Worm (Caenorhabditis elegans) whole organism, young adult: ENCODE measurements around the gene adm-2.
A peak's percentile ranks its signal among the peaks of the same experiment; 100 is the strongest.

Experiments
- B0035.1 ChIP-seq: sonication (generic microtip); optimal IDR thresholded peaks from 2 replicates; lab custom pipeline; 2016; ENCODE audit warnings: missing genetic modification characterization, mild to moderate bottlenecking, missing compliant biosample characterization, missing genotype, missing genetic modification reagents
- B0261.1 ChIP-seq: sonication (generic microtip); optimal IDR thresholded peaks from 2 replicates; lab custom pipeline; 2016; ENCODE audit warnings: mild to moderate bottlenecking, missing genetic modification characterization, moderate library complexity, missing compliant biosample characterization
- B0336.3 ChIP-seq: fragments of 200-800 bp; sonication (Bioruptor generic); IDR thresholded peaks from 2 replicates; pipeline ENCODE4 v1.3.6; 2022; ENCODE audit warnings: missing genetic modification characterization, missing compliant biosample characterization
- C17E4.6 ChIP-seq: fragments of 200-800 bp; sonication (Bioruptor generic); IDR thresholded peaks from 2 replicates; pipeline ENCODE4 v1.3.6; 2022; ENCODE audit warnings: missing genetic modification reagents, missing genetic modification characterization, missing compliant biosample characterization
- F10E7.11 ChIP-seq: sonication (generic microtip); optimal IDR thresholded peaks from 2 replicates; lab custom pipeline; 2017; ENCODE audit warnings: mild to moderate bottlenecking, missing genetic modification characterization, moderate library complexity, missing compliant biosample characterization
- F37B4.10 ChIP-seq: fragments of 200-800 bp; sonication (Bioruptor generic); IDR thresholded peaks from 2 replicates; pipeline ENCODE4 v1.3.6; 2022; ENCODE audit warnings: missing genetic modification characterization, missing compliant biosample characterization
- F52B5.7 ChIP-seq: sonication (generic microtip); optimal IDR thresholded peaks from 2 replicates; lab custom pipeline; 2016; ENCODE audit warnings: mild to moderate bottlenecking, missing genetic modification characterization, missing compliant biosample characterization
- F55B11.4 ChIP-seq: sonication (generic microtip); optimal IDR thresholded peaks from 2 replicates; lab custom pipeline; 2016; ENCODE audit warnings: missing compliant biosample characterization, missing genetic modification characterization, borderline replicate concordance; ENCODE audit not compliant: insufficient read depth
- F57C9.4 ChIP-seq: sonication (generic microtip); optimal IDR thresholded peaks from 2 replicates; lab custom pipeline; 2017; ENCODE audit warnings: mild to moderate bottlenecking, missing genetic modification characterization, missing compliant biosample characterization
- K11D2.4 ChIP-seq: fragments of 200-800 bp; sonication (Bioruptor generic); IDR thresholded peaks from 2 replicates; pipeline ENCODE4 v1.3.6; 2022; ENCODE audit warnings: missing genetic modification reagents, missing genetic modification characterization, missing compliant biosample characterization
- atf-7 ChIP-seq: sonication (generic microtip); optimal IDR thresholded peaks from 2 replicates; lab custom pipeline; 2017; ENCODE audit warnings: mild to moderate bottlenecking, missing genetic modification characterization, missing compliant biosample characterization
- athp-1 ChIP-seq: sonication (generic microtip); optimal IDR thresholded peaks from 2 replicates; lab custom pipeline; 2017; ENCODE audit warnings: mild to moderate bottlenecking, missing genetic modification characterization, missing compliant biosample characterization
- attf-5 ChIP-seq: fragments of 200-800 bp; sonication (Bioruptor generic); optimal IDR thresholded peaks from 2 replicates; lab custom pipeline; 2018; ENCODE audit warnings: mild to moderate bottlenecking, missing genetic modification characterization, missing compliant biosample characterization
- bed-2 ChIP-seq: fragments of 200-800 bp; sonication (Bioruptor generic); IDR thresholded peaks from 2 replicates; pipeline ENCODE4 v1.3.6; 2022; ENCODE audit warnings: missing genetic modification reagents, missing genetic modification characterization, missing compliant biosample characterization
- cebp-1 ChIP-seq, 2 experiments: fragments of 200-800 bp in 1 of 2; sonication (Bioruptor generic) in 1 of 2; sonication (generic microtip) in 1 of 2; IDR thresholded peaks in 1 of 2; optimal IDR thresholded peaks in 1 of 2; 2 replicates each; pipeline versions ENCODE4 v1.3.6 to Lab custom; 2017 to 2022; ENCODE audit warnings: missing compliant biosample characterization in 2 of 2, missing genetic modification characterization in 2 of 2, mild to moderate bottlenecking in 1 of 2, missing genetic modification reagents in 1 of 2, moderate library complexity in 1 of 2
- ceh-27 ChIP-seq: fragments of 200-800 bp; sonication (Bioruptor generic); optimal IDR thresholded peaks from 2 replicates; lab custom pipeline; 2018; ENCODE audit warnings: mild to moderate bottlenecking, missing genetic modification characterization, moderate library complexity, missing compliant biosample characterization
- ceh-91 ChIP-seq: fragments of 200-800 bp; sonication (Bioruptor generic); IDR thresholded peaks from 2 replicates; pipeline ENCODE4 v1.3.6; 2022; ENCODE audit warnings: missing genetic modification reagents, missing genetic modification characterization, missing compliant biosample characterization
- die-1 ChIP-seq: sonication (generic microtip); optimal IDR thresholded peaks from 2 replicates; lab custom pipeline; 2016; ENCODE audit warnings: missing genotype, mild to moderate bottlenecking, missing genetic modification characterization, missing compliant biosample characterization
- dox-1 ChIP-seq: fragments of 200-800 bp; sonication (Bioruptor generic); IDR thresholded peaks from 2 replicates; pipeline ENCODE4 v1.3.6; 2022; ENCODE audit warnings: missing genetic modification reagents, missing genetic modification characterization, missing compliant biosample characterization
- efl-1 ChIP-seq: fragments of 150-350 bp; optimal IDR thresholded peaks from 2 replicates; lab custom pipeline; 2014; ENCODE audit warnings: missing biosample characterization, missing genetic modification reagents, missing genetic modification characterization
- egl-44 ChIP-seq: fragments of 200-800 bp; sonication (Bioruptor generic); IDR thresholded peaks from 2 replicates; pipeline ENCODE4 v1.3.6; 2022; ENCODE audit warnings: missing genetic modification reagents, missing genetic modification characterization, missing compliant biosample characterization
- him-1 ChIP-seq: sonication (generic microtip); optimal IDR thresholded peaks from 2 replicates; lab custom pipeline; 2016; ENCODE audit warnings: missing genotype, missing genetic modification reagents, missing genetic modification characterization, missing compliant biosample characterization
- hmg-1.2 ChIP-seq: fragments of 200-800 bp; sonication (Bioruptor generic); IDR thresholded peaks from 2 replicates; pipeline ENCODE4 v1.3.6; 2022; ENCODE audit warnings: missing genetic modification reagents, missing genetic modification characterization, missing compliant biosample characterization
- hmg-20 ChIP-seq: fragments of 200-800 bp; sonication (Bioruptor generic); IDR thresholded peaks from 2 replicates; pipeline ENCODE4 v1.3.6; 2022; ENCODE audit warnings: missing genetic modification reagents, missing genetic modification characterization, missing compliant biosample characterization
- hrde-1 ChIP-seq: sonication (generic microtip); optimal IDR thresholded peaks from 2 replicates; lab custom pipeline; 2016; ENCODE audit warnings: missing genetic modification characterization, mild to moderate bottlenecking, missing compliant biosample characterization, moderate library complexity, missing genotype, missing genetic modification reagents, borderline replicate concordance
- hsf-1 ChIP-seq: fragments of 200-800 bp; sonication (Bioruptor generic); IDR thresholded peaks from 2 replicates; pipeline ENCODE4 v1.3.6; 2022; ENCODE audit warnings: missing genetic modification reagents, missing genetic modification characterization, missing compliant biosample characterization
- let-607 ChIP-seq, 2 experiments: fragments of 200-800 bp in 1 of 2; sonication (Bioruptor generic) in 1 of 2; sonication (generic microtip) in 1 of 2; optimal IDR thresholded peaks; 2 replicates each; lab custom pipeline; 2016 to 2018; ENCODE audit warnings: mild to moderate bottlenecking in 2 of 2, missing compliant biosample characterization in 2 of 2, missing genetic modification characterization in 2 of 2, moderate library complexity in 2 of 2, missing genotype in 1 of 2
- madf-3 ChIP-seq: fragments of 200-800 bp; sonication (Bioruptor generic); IDR thresholded peaks from 2 replicates; pipeline ENCODE4 v1.3.6; 2022; ENCODE audit warnings: missing genetic modification reagents, missing genetic modification characterization, missing compliant biosample characterization
- madf-6 ChIP-seq: fragments of 200-800 bp; sonication (Bioruptor generic); IDR thresholded peaks from 2 replicates; pipeline ENCODE4 v1.3.6; 2022; ENCODE audit warnings: missing genetic modification reagents, missing genetic modification characterization, missing compliant biosample characterization
- mcd-1 ChIP-seq: fragments of 200-800 bp; sonication (Bioruptor generic); IDR thresholded peaks from 2 replicates; pipeline ENCODE4 v1.3.6; 2022; ENCODE audit warnings: missing genetic modification reagents, missing genetic modification characterization, missing compliant biosample characterization
- mel-28 ChIP-seq: sonication (generic microtip); optimal IDR thresholded peaks from 2 replicates; lab custom pipeline; 2016; ENCODE audit warnings: borderline replicate concordance, mild to moderate bottlenecking, missing genetic modification characterization, missing compliant biosample characterization
- mes-4 ChIP-seq: sonication (generic microtip); optimal IDR thresholded peaks from 2 replicates; lab custom pipeline; 2016; ENCODE audit warnings: missing genotype, missing genetic modification characterization, missing compliant biosample characterization
- nfyb-1 ChIP-seq: fragments of 200-800 bp; sonication (Bioruptor generic); IDR thresholded peaks from 2 replicates; pipeline ENCODE4 v1.3.6; 2022; ENCODE audit warnings: missing genetic modification reagents, missing genetic modification characterization, missing compliant biosample characterization
- nhr-120 ChIP-seq: fragments of 200-800 bp; sonication (Bioruptor generic); IDR thresholded peaks from 2 replicates; pipeline ENCODE4 v1.3.6; 2022; ENCODE audit warnings: missing genetic modification characterization, missing compliant biosample characterization
- nhr-179 ChIP-seq: sonication (generic microtip); optimal IDR thresholded peaks from 2 replicates; lab custom pipeline; 2016; ENCODE audit warnings: mild to moderate bottlenecking, missing genetic modification characterization, missing compliant biosample characterization
- nhr-80 ChIP-seq: sonication (generic microtip); optimal IDR thresholded peaks from 2 replicates; lab custom pipeline; 2016; ENCODE audit warnings: missing genetic modification characterization, missing compliant biosample characterization
- rcor-1 ChIP-seq: fragments of 200-800 bp; sonication (Bioruptor generic); IDR thresholded peaks from 2 replicates; pipeline ENCODE4 v1.3.6; 2022; ENCODE audit warnings: missing genetic modification reagents, missing genetic modification characterization, missing compliant biosample characterization
- rpc-1 ChIP-seq, 2 experiments: fragments of 150-350 bp in 1 of 2; sonication (generic microtip) in 1 of 2; optimal IDR thresholded peaks; 2 replicates each; lab custom pipeline; 2014 to 2018; ENCODE audit warnings: missing biosample characterization in 1 of 2, missing genetic modification characterization in 1 of 2, missing genetic modification reagents in 1 of 2, missing genotype in 1 of 2
- snpc-1.1 ChIP-seq: sonication (generic microtip); optimal IDR thresholded peaks from 2 replicates; lab custom pipeline; 2017; ENCODE audit warnings: missing genetic modification characterization, mild to moderate bottlenecking, missing compliant biosample characterization, antibody characterized with exemption, moderate library complexity, missing genotype, missing genetic modification reagents; ENCODE audit not compliant: insufficient read depth
- snpc-1.3 ChIP-seq: sonication (generic microtip); optimal IDR thresholded peaks from 2 replicates; lab custom pipeline; 2017; ENCODE audit warnings: missing genetic modification characterization, mild to moderate bottlenecking, missing compliant biosample characterization, antibody characterized with exemption, moderate library complexity, missing genotype, missing genetic modification reagents; ENCODE audit not compliant: insufficient read depth
- snpc-3.4 ChIP-seq: sonication (generic microtip); optimal IDR thresholded peaks from 2 replicates; lab custom pipeline; 2017; ENCODE audit warnings: missing genetic modification characterization, mild to moderate bottlenecking, missing compliant biosample characterization, antibody characterized with exemption, moderate library complexity, missing genotype, missing genetic modification reagents
- unc-130 ChIP-seq: sonication (generic microtip); optimal IDR thresholded peaks from 2 replicates; lab custom pipeline; 2016; ENCODE audit warnings: missing genetic modification reagents, missing genetic modification characterization, missing compliant biosample characterization
- unc-62 ChIP-seq: fragments of 150-350 bp; optimal IDR thresholded peaks from 2 replicates; lab custom pipeline; 2014; ENCODE audit warnings: missing biosample characterization, missing genetic modification reagents, missing genetic modification characterization
- ztf-18 ChIP-seq: sonication (generic microtip); optimal IDR thresholded peaks from 2 replicates; lab custom pipeline; 2016; ENCODE audit warnings: missing genotype, mild to moderate bottlenecking, missing genetic modification characterization, missing compliant biosample characterization
- ztf-22 ChIP-seq: fragments of 200-800 bp; sonication (Bioruptor generic); optimal IDR thresholded peaks from 2 replicates; lab custom pipeline; 2018; ENCODE audit warnings: mild to moderate bottlenecking, missing genetic modification characterization, moderate library complexity, missing compliant biosample characterization
- ztf-26 ChIP-seq: sonication (generic microtip); optimal IDR thresholded peaks from 2 replicates; lab custom pipeline; 2017; ENCODE audit warnings: missing genetic modification characterization, missing compliant biosample characterization
- ztf-6 ChIP-seq: fragments of 200-800 bp; sonication (Bioruptor generic); IDR thresholded peaks from 2 replicates; pipeline ENCODE4 v1.3.6; 2022; ENCODE audit warnings: missing genetic modification reagents, missing genetic modification characterization, missing compliant biosample characterization

The adm-2 gene

ce11 chrX:13653573-13653972 is 34.2 kb upstream of the adm-2 start (continued):
- TF ChIP-seq hrde-1 (tag; lab: Kevin White, UChicago) = peak; percentile 58
- no peak for TF ChIP-seq nhr-120
- peak; percentile 64 for TF ChIP-seq hmg-1.2 (GFP tag; lab: Robert Waterston, UW)
- TF ChIP-seq rpc-1 (optimal IDR thresholded peaks at IDR 0.05; lab: Kevin White, UChicago) = peak; percentile 94
- peak; percentile 96 for TF ChIP-seq rpc-1 (tag; optimal IDR thresholded peaks at IDR 0.05; lab: Kevin White, UChicago)
- TF ChIP-seq dox-1 (GFP tag; lab: Robert Waterston, UW) = peak; percentile 80
- no peak for TF ChIP-seq F55B11.4 (tag; lab: Kevin White, UChicago)
- TF ChIP-seq egl-44 (GFP tag; lab: Robert Waterston, UW) = no peak
- peak; percentile 14 for TF ChIP-seq F10E7.11 (tag; lab: Kevin White, UChicago)
- TF ChIP-seq snpc-1.1 = peak; percentile 60
- 0 out of 2 replicates have a peak, but pooled peaks have one; percentile 12 for TF ChIP-seq ztf-6 (GFP tag; lab: Robert Waterston, UW)
- TF ChIP-seq athp-1 (tag; lab: Kevin White, UChicago) = no peak
- no peak for TF ChIP-seq F57C9.4 (tag; lab: Kevin White, UChicago)
- peak; percentile 56 for TF ChIP-seq ztf-18 (tag; lab: Kevin White, UChicago)
- no peak for TF ChIP-seq mel-28 (tag; lab: Kevin White, UChicago)
- TF ChIP-seq madf-3 (GFP tag; lab: Robert Waterston, UW) = no peak
- TF ChIP-seq snpc-1.3 (tag; lab: Kevin White, UChicago) = peak; percentile 51
- TF ChIP-seq hmg-20 (GFP tag; lab: Robert Waterston, UW) = peak; percentile 57; the same call in 1 of the 2 replicates
- TF ChIP-seq nhr-80 (tag; lab: Kevin White, UChicago) = peak; percentile 20
- TF ChIP-seq die-1 (tag; lab: Kevin White, UChicago) = peak; percentile 87
- TF ChIP-seq madf-6 (GFP tag; lab: Robert Waterston, UW) = peak; percentile 42; the same call in 1 of the 2 replicates
- no peak for TF ChIP-seq mcd-1
- TF ChIP-seq cebp-1 (GFP tag; IDR thresholded peaks at IDR 0.05; lab: Robert Waterston, UW) = peak; percentile 62; the same call in 1 of the 2 replicates
- TF ChIP-seq cebp-1 (tag; optimal IDR thresholded peaks at IDR 0.05; lab: Kevin White, UChicago) = no peak
- no peak for TF ChIP-seq B0035.1 (tag; lab: Kevin White, UChicago)
- peak; percentile 53; the same call in 1 of the 2 replicates for TF ChIP-seq nfyb-1 (GFP tag; lab: Robert Waterston, UW)
- TF ChIP-seq unc-62 (GFP tag; lab: Kevin White, UChicago) = no peak
- peak; percentile 39 for TF ChIP-seq attf-5 (GFP tag; lab: Kevin White, UChicago)
- TF ChIP-seq unc-130 (GFP tag; lab: Kevin White, UChicago) = peak; percentile 5
- 0 out of 2 replicates have a peak, but pooled peaks have one; percentile 12 for TF ChIP-seq hsf-1 (GFP tag; lab: Robert Waterston, UW)
- TF ChIP-seq mes-4 (tag; lab: Kevin White, UChicago) = peak; percentile 11
- TF ChIP-seq F37B4.10 (GFP tag; lab: Robert Waterston, UW) = no peak
- no peak for TF ChIP-seq ceh-91 (GFP tag; lab: Robert Waterston, UW)
- TF ChIP-seq efl-1 = no peak
- TF ChIP-seq F52B5.7 (tag; lab: Kevin White, UChicago) = peak; percentile 41
- peak; percentile 42 for TF ChIP-seq snpc-3.4
- TF ChIP-seq C17E4.6 (GFP tag; lab: Robert Waterston, UW) = no peak
- TF ChIP-seq him-1 (tag; lab: Kevin White, UChicago) = peak; percentile 83
- peak; percentile 30 for TF ChIP-seq nhr-179
- peak; percentile 21 for TF ChIP-seq atf-7 (tag; lab: Kevin White, UChicago)
- TF ChIP-seq ztf-26 = peak; percentile 10
- no peak for TF ChIP-seq K11D2.4 (GFP tag; lab: Robert Waterston, UW)
- TF ChIP-seq bed-2 = no peak
- TF ChIP-seq let-607 (tag; optimal IDR thresholded peaks at IDR 0.05; lab: Kevin White, UChicago) = peak in 1 of 2 experiments; percentile 4
- peak; percentile 70 for TF ChIP-seq rcor-1 (GFP tag; lab: Robert Waterston, UW)
- no peak for TF ChIP-seq ztf-22
- TF ChIP-seq B0336.3 (GFP tag; lab: Robert Waterston, UW) = no peak
- peak; percentile 80 for TF ChIP-seq B0261.1 (tag; lab: Kevin White, UChicago)
- TF ChIP-seq ceh-27 (GFP tag; lab: Kevin White, UChicago) = no peak
